Worm (Caenorhabditis elegans): ENCODE measurements around the gene gmps-1.
A peak's percentile ranks its signal among the peaks of the same experiment; 100 is the strongest.

Gene gmps-1

DNA sequence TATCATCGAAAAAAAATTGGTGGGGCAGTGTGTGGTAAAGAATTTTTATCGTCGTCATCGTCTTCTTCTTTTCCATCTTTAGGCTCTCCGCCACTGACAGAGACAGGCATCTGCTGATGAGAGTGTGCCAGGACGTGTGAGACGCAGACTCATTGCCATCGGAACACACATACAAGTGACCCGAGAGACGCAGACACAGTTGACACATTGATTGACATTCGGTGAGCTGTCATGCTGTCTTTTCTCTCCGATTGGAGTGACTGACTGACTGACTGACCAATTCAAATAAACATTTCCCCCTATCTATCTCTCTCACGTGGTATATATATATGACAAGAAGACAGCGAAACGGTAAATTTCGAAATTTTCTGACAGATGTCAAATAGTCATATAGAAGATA, 17.4 kb downstream of the gmps-1 start (continued):
- TF ChIP-seq duxl-1 (tag; optimal IDR thresholded peaks at IDR 0.05; ENCODE audit: poor library complexity) (no peak), dmd-8 (GFP tag; IDR thresholded peaks at IDR 0.05) (no peak), tra-1 (GFP tag; IDR thresholded peaks at IDR 0.05) (peak; percentile 98), mxl-2 (GFP tag; conservative IDR thresholded peaks at IDR 0.05) (no peak), aha-1 (tag) (no peak), set-16 (GFP tag; IDR thresholded peaks at IDR 0.05) (peak; percentile 62), daf-16 (GFP tag; optimal IDR thresholded peaks at IDR 0.05) (peak in 1 of 2 experiments; percentile 84), daf-16 (tag; optimal IDR thresholded peaks at IDR 0.05) (peak; percentile 71), ceh-44 (GFP tag; IDR thresholded peaks at IDR 0.05) (no peak), dmd-6 (GFP tag; IDR thresholded peaks at IDR 0.05) (peak; percentile 97), arid-1 (GFP tag; conservative IDR thresholded peaks at IDR 0.05) (0 out of 2 replicates have a peak, but pooled peaks have one; percentile 25), F10B5.3 (tag; optimal IDR thresholded peaks at IDR 0.05) (no peak), ceh-62 (tag; optimal IDR thresholded peaks at IDR 0.05) (no peak), skn-1 (tag; optimal IDR thresholded peaks at IDR 0.05) (no peak), madf-9 (GFP tag; conservative IDR thresholded peaks at IDR 0.05) (peak; percentile 42; the same call in 1 of the 2 replicates), ctbp-1 (GFP tag; IDR thresholded peaks at IDR 0.05) (0 out of 2 replicates have a peak, but pooled peaks have one; percentile 29), lin-15B (tag; optimal IDR thresholded peaks at IDR 0.05) (no peak), lir-3 (tag; optimal IDR thresholded peaks at IDR 0.05) (no peak), egl-43 (GFP tag; IDR thresholded peaks at IDR 0.05) (no peak; the same call in 1 of the 2 replicates), ama-1 (optimal IDR thresholded peaks at IDR 0.05) (no peak), unc-39 (tag; optimal IDR thresholded peaks at IDR 0.05) (no peak), unc-62 (GFP tag; optimal IDR thresholded peaks at IDR 0.05 in 1 of 2) (peak; percentile 79 to 100), unc-62 (tag; optimal IDR thresholded peaks at IDR 0.05) (no peak), D1046.2 (GFP tag; IDR thresholded peaks at IDR 0.05) (0 out of 2 replicates have a peak, but pooled peaks have one; percentile 43), vab-7 (GFP tag; IDR thresholded peaks at IDR 0.05) (no peak), nhr-48 (tag; optimal IDR thresholded peaks at IDR 0.05) (peak; percentile 90), nhr-25 (tag; optimal IDR thresholded peaks at IDR 0.05; ENCODE audit: borderline replicate concordance, insufficient read depth) (peak; percentile 73), nhr-10 (tag; optimal IDR thresholded peaks at IDR 0.05) (peak; percentile 40), ceh-28 (tag; optimal IDR thresholded peaks at IDR 0.05) (no peak), nhr-237 (tag; optimal IDR thresholded peaks at IDR 0.05) (no peak), ZK546.5 (tag; optimal IDR thresholded peaks at IDR 0.05) (no peak), rbr-2 (tag; optimal IDR thresholded peaks at IDR 0.05) (peak; percentile 55), egl-27 (tag; optimal IDR thresholded peaks at IDR 0.05) (no peak), saeg-2 (GFP tag; IDR thresholded peaks at IDR 0.05) (peak; percentile 59; the same call in 1 of the 2 replicates), nhr-11 (tag; optimal IDR thresholded peaks at IDR 0.05) (no peak), dpl-1 (GFP tag; optimal IDR thresholded peaks at IDR 0.05) (peak; percentile 48), R02D3.7 (tag; optimal IDR thresholded peaks at IDR 0.05) (no peak), lin-39 (tag; optimal IDR thresholded peaks at IDR 0.05) (no peak), spr-3 (GFP tag; optimal IDR thresholded peaks at IDR 0.05) (no peak), nhr-28 (tag; optimal IDR thresholded peaks at IDR 0.05) (peak; percentile 66), jun-1 (tag; optimal IDR thresholded peaks at IDR 0.05) (no peak), zfp-2 (tag; optimal IDR thresholded peaks at IDR 0.05) (peak; percentile 7), nhr-41 (GFP tag; IDR thresholded peaks at IDR 0.05) (peak; percentile 81; the same call in 1 of the 2 replicates), zip-11 (GFP tag; IDR thresholded peaks at IDR 0.05) (no peak), Y48G9A.11 (GFP tag; IDR thresholded peaks at IDR 0.05) (no peak), hmg-1.1 (GFP tag; IDR thresholded peaks at IDR 0.05) (peak; percentile 67; the same call in 1 of the 2 replicates), F49E8.2 (tag; optimal IDR thresholded peaks at IDR 0.05; ENCODE audit: borderline replicate concordance) (no peak), gei-8 (GFP tag; optimal IDR thresholded peaks at IDR 0.05) (peak; percentile 66), nhr-102 (tag; optimal IDR thresholded peaks at IDR 0.05) (peak; percentile 89), pqm-1 (tag; optimal IDR thresholded peaks at IDR 0.05) (peak; percentile 22), F37D6.2 (tag; optimal IDR thresholded peaks at IDR 0.05) (no peak), unc-130 (GFP tag; optimal IDR thresholded peaks at IDR 0.05) (no peak), T20F7.1 (GFP tag; optimal IDR thresholded peaks at IDR 0.05) (peak; percentile 83)
